Worm (Caenorhabditis elegans) whole organism, L4 larva: ENCODE measurements around the gene dhs-16.

Source experiments
- ceh-82 ChIP-seq: sonication (generic microtip); optimal IDR thresholded peaks from 2 replicates; lab custom pipeline; 2017; ENCODE audit warnings: missing biosample characterization, missing genetic modification characterization
- egl-27 ChIP-seq: sonication (generic microtip); optimal IDR thresholded peaks from 3 replicates; lab custom pipeline; 2017; ENCODE audit warnings: missing biosample characterization, missing genetic modification reagents, missing genetic modification characterization
- lin-13 ChIP-seq: fragments of 150-350 bp; optimal IDR thresholded peaks from 2 replicates; lab custom pipeline; 2014; ENCODE audit warnings: missing biosample characterization, missing genetic modification reagents, missing genetic modification characterization
- madf-5 ChIP-seq, 2 experiments: fragments of 200-800 bp; sonication (Bioruptor generic); IDR thresholded peaks; 2 replicates each; pipeline ENCODE4 v1.3.6; 2022; ENCODE audit warnings: missing compliant biosample characterization in 2 of 2, missing genetic modification characterization in 2 of 2
- nhr-102 ChIP-seq: sonication (generic microtip); optimal IDR thresholded peaks from 2 replicates; lab custom pipeline; 2016; ENCODE audit warnings: mild to moderate bottlenecking, missing genetic modification characterization, moderate library complexity, missing compliant biosample characterization
- nhr-77 ChIP-seq: fragments of 150-350 bp; optimal IDR thresholded peaks from 2 replicates; lab custom pipeline; 2014; ENCODE audit warnings: missing biosample characterization, missing genetic modification characterization
- saeg-2 ChIP-seq: fragments of 200-800 bp; sonication (Bioruptor generic); IDR thresholded peaks from 2 replicates; pipeline ENCODE4 v1.3.6; 2022; ENCODE audit warnings: missing genetic modification reagents, missing genetic modification characterization, missing compliant biosample characterization
- skn-1 ChIP-seq: fragments of 150-350 bp; optimal IDR thresholded peaks from 2 replicates; lab custom pipeline; 2014; ENCODE audit warnings: missing biosample characterization, missing genetic modification characterization
- snpc-4 ChIP-seq: fragments of 150-350 bp; optimal IDR thresholded peaks from 2 replicates; lab custom pipeline; 2014; ENCODE audit warnings: missing biosample characterization, missing genetic modification characterization
- unc-62 ChIP-seq, 3 experiments: fragments of 150-350 bp in 1 of 3; sonication (generic microtip); optimal IDR thresholded peaks in 2 of 3; peaks in 1 of 3; 1 replicate in 1 of 3; 2 replicates in 2 of 3; lab custom pipeline; 2014 to 2017; ENCODE audit warnings: missing biosample characterization in 3 of 3, missing genetic modification characterization in 3 of 3, missing genetic modification reagents in 3 of 3, missing genotype in 1 of 3

DNA sequence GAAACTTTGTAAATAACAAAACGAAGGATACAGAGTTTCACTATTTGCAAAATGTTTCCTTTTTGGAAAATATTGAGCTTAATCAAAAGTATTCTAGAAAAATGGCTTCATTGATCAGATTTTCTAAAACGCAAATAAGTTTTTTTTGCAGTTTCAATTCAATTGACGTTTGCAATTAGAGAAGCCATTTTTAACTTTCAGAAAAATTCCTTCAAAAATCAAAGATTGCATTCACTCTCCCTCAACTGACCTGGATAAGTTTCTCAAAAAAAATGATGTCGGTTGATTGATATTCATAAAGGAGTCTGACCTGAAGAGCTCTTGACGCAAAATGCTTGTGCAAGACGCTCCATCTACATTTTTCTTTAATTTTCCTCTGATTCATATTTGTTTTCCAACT is 9.8 kb upstream of the dhs-16 start:
- no peak for TF ChIP-seq saeg-2 (GFP tag; lab: Robert Waterston, UW)
- no peak for TF ChIP-seq nhr-102 (tag; lab: Kevin White, UChicago)
- no peak for TF ChIP-seq egl-27 (tag; lab: Kevin White, UChicago)
- TF ChIP-seq madf-5 (GFP tag; IDR thresholded peaks at IDR 0.05; lab: Robert Waterston, UW), result no peak
- no peak for TF ChIP-seq ceh-82 (tag; lab: Kevin White, UChicago)
- TF ChIP-seq unc-62 (GFP tag; optimal IDR thresholded peaks at IDR 0.05 in 1 of 2; lab: Kevin White, UChicago), result peak in 1 of 2 experiments; percentile 92
- no peak for TF ChIP-seq unc-62 (tag; optimal IDR thresholded peaks at IDR 0.05; lab: Kevin White, UChicago)
- no peak for TF ChIP-seq snpc-4 (tag; lab: Kevin White, UChicago)
- no peak for TF ChIP-seq skn-1
- no peak for TF ChIP-seq lin-13 (GFP tag; lab: Kevin White, UChicago)
- no peak for TF ChIP-seq nhr-77
